Fruit fly (Drosophila melanogaster): ENCODE data around the gene nej.

Gene nej

dm6 chrX:9652006-9652405, 34.9 kb downstream of the nej start (continued):
- TF ChIP-seq Sry-β (GFP tag; optimal IDR thresholded peaks at IDR 0.05) (no peak), Awh (GFP tag; IDR thresholded peaks at IDR 0.05) (peak; percentile 80), CG4424 (GFP tag; optimal IDR thresholded peaks at IDR 0.05) (peak; percentile 55), hbn (GFP tag; IDR thresholded peaks at IDR 0.05; ENCODE audit: partially characterized antibody) (no peak), bowl (GFP tag; IDR thresholded peaks at IDR 0.05) (0 out of 2 replicates have a peak, but pooled peaks have one; percentile 28), Lim3 (GFP tag; IDR thresholded peaks at IDR 0.05) (no peak), CG4707 (GFP tag; optimal IDR thresholded peaks at IDR 0.05) (peak; percentile 26), CG31388 (GFP tag; optimal IDR thresholded peaks at IDR 0.05) (no peak), CG31441 (GFP tag; IDR thresholded peaks at IDR 0.05) (peak; percentile 70), pan (optimal IDR thresholded peaks at IDR 0.05) (no peak), pan (GFP tag; optimal IDR thresholded peaks at IDR 0.05 in 1 of 2, IDR thresholded peaks at IDR 0.05 in 1 of 2) (peak in 1 of 2 experiments; percentile 76), CG2889 (GFP tag; IDR thresholded peaks at IDR 0.05) (0 out of 3 replicates have a peak, but pooled peaks have one; percentile 32), CG2116 (GFP tag; optimal IDR thresholded peaks at IDR 0.05) (no peak), lab (GFP tag; optimal IDR thresholded peaks at IDR 0.05) (peak; percentile 66), CG33557 (GFP tag; optimal IDR thresholded peaks at IDR 0.05) (no peak), vvl (GFP tag; IDR thresholded peaks at IDR 0.05) (peak; percentile 79), emc (GFP tag; optimal IDR thresholded peaks at IDR 0.05) (no peak), slou (GFP tag; optimal IDR thresholded peaks at IDR 0.05) (no peak), CG4730 (GFP tag; IDR thresholded peaks at IDR 0.05) (peak; percentile 44), tio (GFP tag; optimal IDR thresholded peaks at IDR 0.05) (no peak), esg (GFP tag; conservative IDR thresholded peaks at IDR 0.05) (peak; percentile 54), abd-A (tag; optimal IDR thresholded peaks at IDR 0.05) (peak; percentile 45), CG8944 (GFP tag; optimal IDR thresholded peaks at IDR 0.05) (no peak), z (GFP tag; IDR thresholded peaks at IDR 0.05) (no peak), CG7372 (GFP tag; IDR thresholded peaks at IDR 0.05) (peak; percentile 61), sens-2 (GFP tag; IDR thresholded peaks at IDR 0.05) (peak; percentile 74), CG9797 (GFP tag; optimal IDR thresholded peaks at IDR 0.05) (no peak), CG17612 (GFP tag; IDR thresholded peaks at IDR 0.05) (no peak; the same call in 1 of the 2 replicates), nmo (GFP tag; optimal IDR thresholded peaks at IDR 0.05) (peak; percentile 70), crol (GFP tag; IDR thresholded peaks at IDR 0.05) (0 out of 2 replicates have a peak, but pooled peaks have one; percentile 30), CHES-1-like (GFP tag; optimal IDR thresholded peaks at IDR 0.05) (no peak), chm (GFP tag; IDR thresholded peaks at IDR 0.05) (no peak), Atf3 (GFP tag; optimal IDR thresholded peaks at IDR 0.05) (no peak), cas (GFP tag; IDR thresholded peaks at IDR 0.05) (no peak), Poxn (GFP tag; IDR thresholded peaks at IDR 0.05) (no peak), CG34224 (GFP tag; IDR thresholded peaks at IDR 0.05; ENCODE audit: partially characterized antibody) (no peak), HLH54F (GFP tag; optimal IDR thresholded peaks at IDR 0.05) (no peak), CG31224 (GFP tag; IDR thresholded peaks at IDR 0.05) (no peak), Hsf (GFP tag; optimal IDR thresholded peaks at IDR 0.05) (no peak), CG13123 (GFP tag; optimal IDR thresholded peaks at IDR 0.05) (no peak), Bdp1 (GFP tag; optimal IDR thresholded peaks at IDR 0.05) (no peak), sc (optimal IDR thresholded peaks at IDR 0.05) (no peak), sc (GFP tag; optimal IDR thresholded peaks at IDR 0.05) (no peak), HHEX (GFP tag; optimal IDR thresholded peaks at IDR 0.05) (peak; percentile 11), tup (GFP tag; optimal IDR thresholded peaks at IDR 0.05) (no peak), CG8388 (GFP tag; optimal IDR thresholded peaks at IDR 0.05) (peak; percentile 55), Deaf1 (tag; optimal IDR thresholded peaks at IDR 0.05) (no peak), CG1529 (GFP tag; optimal IDR thresholded peaks at IDR 0.05) (peak; percentile 62), insv (GFP tag; optimal IDR thresholded peaks at IDR 0.05) (no peak), CG7745 (tag; optimal IDR thresholded peaks at IDR 0.05) (no peak), ems (GFP tag; optimal IDR thresholded peaks at IDR 0.05) (no peak), sim (GFP tag; IDR thresholded peaks at IDR 0.05) (peak; percentile 26; the same call in 1 of the 2 replicates)

Measured in whole organism, embryonic.